Worm (Caenorhabditis elegans) whole organism, L4 larva: Measurements from ENCODE around the gene gcp-2.2.
A peak's percentile ranks its signal among the peaks of the same experiment; 100 is the strongest.

ENCODE experiments used
- F44E2.7 ChIP-seq: fragments of 200-800 bp; sonication (Bioruptor generic); IDR thresholded peaks from 2 replicates; pipeline ENCODE4 v2.1.2; 2022; ENCODE audit warnings: missing genetic modification characterization, missing compliant biosample characterization
- Y105C5A.15 ChIP-seq: fragments of 200-800 bp; sonication (Bioruptor generic); IDR thresholded peaks from 2 replicates; pipeline ENCODE4 v1.3.6; 2022; ENCODE audit warnings: missing genetic modification characterization, missing compliant biosample characterization
- Y75B8A.6 ChIP-seq: fragments of 200-800 bp; sonication (Bioruptor generic); IDR thresholded peaks from 2 replicates; pipeline ENCODE4 v1.3.6; 2022; ENCODE audit warnings: missing genetic modification reagents, missing genetic modification characterization, missing compliant biosample characterization
- aha-1 ChIP-seq: fragments of 150-350 bp; peaks from one replicate; lab custom pipeline; 2014; ENCODE audit warnings: missing biosample characterization, missing genetic modification characterization
- ceh-20 ChIP-seq: fragments of 200-800 bp; sonication (Bioruptor generic); IDR thresholded peaks from 2 replicates; pipeline ENCODE4 v1.3.6; 2022; ENCODE audit warnings: missing genetic modification reagents, missing genetic modification characterization, missing compliant biosample characterization
- ceh-32 ChIP-seq: sonication (generic microtip); optimal IDR thresholded peaks from 2 replicates; lab custom pipeline; 2016; ENCODE audit warnings: mild to moderate bottlenecking, missing genetic modification characterization, missing compliant biosample characterization; ENCODE audit not compliant: poor library complexity
- ceh-44 ChIP-seq: fragments of 200-800 bp; sonication (Bioruptor generic); IDR thresholded peaks from 2 replicates; pipeline ENCODE4 v1.3.6; 2022; ENCODE audit warnings: missing genetic modification reagents, missing genetic modification characterization, missing compliant biosample characterization
- ceh-82 ChIP-seq: sonication (generic microtip); optimal IDR thresholded peaks from 2 replicates; lab custom pipeline; 2017; ENCODE audit warnings: missing biosample characterization, missing genetic modification characterization
- ces-1 ChIP-seq: fragments of 150-350 bp; sonication (generic microtip); optimal IDR thresholded peaks from 4 replicates; lab custom pipeline; 2014; ENCODE audit warnings: missing biosample characterization, missing genetic modification reagents, missing genetic modification characterization
- cey-2 ChIP-seq: sonication (generic microtip); optimal IDR thresholded peaks from 3 replicates; lab custom pipeline; 2017; ENCODE audit warnings: missing genetic modification characterization, mild to moderate bottlenecking, missing compliant biosample characterization, antibody characterized with exemption, borderline replicate concordance; ENCODE audit not compliant: insufficient read depth
- daf-16 ChIP-seq, 3 experiments: sonication (generic microtip); optimal IDR thresholded peaks; 2 replicates each; lab custom pipeline; 2016 to 2017; ENCODE audit warnings: missing genetic modification characterization in 3 of 3, missing genetic modification reagents in 3 of 3, mild to moderate bottlenecking in 2 of 3, missing compliant biosample characterization in 2 of 3, missing biosample characterization in 1 of 3, moderate library complexity in 1 of 3
- dmd-6 ChIP-seq: fragments of 200-800 bp; sonication (Bioruptor generic); IDR thresholded peaks from 2 replicates; pipeline ENCODE4 v1.3.6; 2022; ENCODE audit warnings: missing genetic modification reagents, missing genetic modification characterization, missing compliant biosample characterization
- dmd-9 ChIP-seq: fragments of 200-800 bp; sonication (Bioruptor generic); IDR thresholded peaks from 2 replicates; pipeline ENCODE4 v1.3.6; 2022; ENCODE audit warnings: missing genetic modification reagents, missing genetic modification characterization, missing compliant biosample characterization
- dve-1 ChIP-seq: sonication (generic microtip); optimal IDR thresholded peaks from 2 replicates; lab custom pipeline; 2017; ENCODE audit warnings: antibody characterized with exemption, mild to moderate bottlenecking, missing genetic modification characterization, missing compliant biosample characterization; ENCODE audit not compliant: insufficient read depth
- hif-1 ChIP-seq, 2 experiments: sonication (generic microtip); optimal IDR thresholded peaks; 2 replicates each; lab custom pipeline; 2016 to 2017; ENCODE audit warnings: missing compliant biosample characterization in 2 of 2, missing genetic modification characterization in 2 of 2, missing genetic modification reagents in 2 of 2, missing genotype in 2 of 2, mild to moderate bottlenecking in 1 of 2
- hlh-11 ChIP-seq: fragments of 200-800 bp; sonication (Bioruptor generic); optimal IDR thresholded peaks from 2 replicates; lab custom pipeline; 2018; ENCODE audit warnings: mild to moderate bottlenecking, missing genetic modification characterization, missing compliant biosample characterization
- jun-1 ChIP-seq: fragments of 150-350 bp; optimal IDR thresholded peaks from 2 replicates; lab custom pipeline; 2014; ENCODE audit warnings: missing biosample characterization, missing genetic modification reagents, missing genetic modification characterization
- lim-7 ChIP-seq: fragments of 200-800 bp; sonication (Bioruptor generic); IDR thresholded peaks from 2 replicates; pipeline ENCODE4 v1.3.6; 2022; ENCODE audit warnings: missing genetic modification characterization, missing compliant biosample characterization
- lin-1 ChIP-seq: fragments of 200-800 bp; sonication (Bioruptor generic); IDR thresholded peaks from 2 replicates; pipeline ENCODE4 v1.3.6; 2022; ENCODE audit warnings: missing genetic modification reagents, missing genetic modification characterization, missing compliant biosample characterization
- lin-13 ChIP-seq: fragments of 150-350 bp; optimal IDR thresholded peaks from 2 replicates; lab custom pipeline; 2014; ENCODE audit warnings: missing biosample characterization, missing genetic modification reagents, missing genetic modification characterization
- lin-15B ChIP-seq: fragments of 150-350 bp; sonication (generic microtip); optimal IDR thresholded peaks from 3 replicates; lab custom pipeline; 2014; ENCODE audit warnings: missing biosample characterization, missing genetic modification characterization
- lin-39 ChIP-seq: fragments of 150-350 bp; optimal IDR thresholded peaks from 2 replicates; lab custom pipeline; 2014; ENCODE audit warnings: missing biosample characterization, missing genetic modification reagents, missing genetic modification characterization
- lir-3 ChIP-seq: sonication (generic microtip); optimal IDR thresholded peaks from 2 replicates; lab custom pipeline; 2016; ENCODE audit warnings: mild to moderate bottlenecking, missing genetic modification characterization, missing compliant biosample characterization
- lsy-2 ChIP-seq, 2 experiments: fragments of 150-350 bp in 1 of 2; sonication (generic microtip) in 1 of 2; optimal IDR thresholded peaks; 2 replicates each; lab custom pipeline; 2014 to 2017; ENCODE audit warnings: missing biosample characterization in 2 of 2, missing genetic modification characterization in 2 of 2
- madf-9 ChIP-seq: fragments of 200-800 bp; sonication (Bioruptor generic); conservative IDR thresholded peaks from 2 replicates; pipeline ENCODE4 v1.3.6; 2022; ENCODE audit warnings: missing genetic modification reagents, missing genetic modification characterization, missing compliant biosample characterization
- mdt-29 ChIP-seq: fragments of 200-800 bp; sonication (Bioruptor generic); IDR thresholded peaks from 2 replicates; pipeline ENCODE4 v1.3.6; 2022; ENCODE audit warnings: missing genetic modification reagents, missing genetic modification characterization, missing compliant biosample characterization
- mep-1 ChIP-seq: fragments of 150-350 bp; sonication (generic microtip); optimal IDR thresholded peaks from 3 replicates; lab custom pipeline; 2014; ENCODE audit warnings: missing biosample characterization, missing genetic modification characterization
- mes-2 ChIP-seq: sonication (generic microtip); optimal IDR thresholded peaks from 2 replicates; lab custom pipeline; 2016; ENCODE audit warnings: missing genotype, mild to moderate bottlenecking, missing genetic modification characterization, missing compliant biosample characterization; ENCODE audit not compliant: poor library complexity, severe bottlenecking
- mxl-2 ChIP-seq: fragments of 200-800 bp; sonication (Bioruptor generic); conservative IDR thresholded peaks from 2 replicates; pipeline ENCODE4 v1.3.6; 2022; ENCODE audit warnings: missing genetic modification reagents, missing genetic modification characterization, missing compliant biosample characterization
- mxl-3 ChIP-seq: fragments of 200-800 bp; sonication (Bioruptor generic); optimal IDR thresholded peaks from 2 replicates; lab custom pipeline; 2018; ENCODE audit warnings: mild to moderate bottlenecking, missing genetic modification characterization, missing compliant biosample characterization
- nhr-28 ChIP-seq: fragments of 150-350 bp; optimal IDR thresholded peaks from 2 replicates; lab custom pipeline; 2014; ENCODE audit warnings: missing biosample characterization, missing genetic modification characterization
- nhr-41 ChIP-seq: fragments of 200-800 bp; sonication (Bioruptor generic); IDR thresholded peaks from 2 replicates; pipeline ENCODE4 v1.3.6; 2022; ENCODE audit warnings: missing genetic modification reagents, missing genetic modification characterization, missing compliant biosample characterization
- nhr-48 ChIP-seq: sonication (generic microtip); optimal IDR thresholded peaks from 2 replicates; lab custom pipeline; 2016; ENCODE audit warnings: mild to moderate bottlenecking, missing genetic modification characterization, missing compliant biosample characterization
- nhr-76 ChIP-seq: fragments of 150-350 bp; optimal IDR thresholded peaks from 2 replicates; lab custom pipeline; 2014; ENCODE audit warnings: missing biosample characterization, missing genetic modification characterization
- pha-4 ChIP-seq, 2 experiments: fragments of 150-350 bp in 1 of 2; fragments of 200-800 bp in 1 of 2; sonication (Bioruptor generic) in 1 of 2; IDR thresholded peaks in 1 of 2; optimal IDR thresholded peaks in 1 of 2; 2 replicates each; pipeline versions ENCODE4 v1.3.6 to Lab custom; 2014 to 2022; ENCODE audit warnings: missing genetic modification characterization in 2 of 2, missing genetic modification reagents in 2 of 2, missing biosample characterization in 1 of 2, missing compliant biosample characterization in 1 of 2
- rbr-2 ChIP-seq: sonication (generic microtip); optimal IDR thresholded peaks from 2 replicates; lab custom pipeline; 2016; ENCODE audit warnings: missing genotype, missing genetic modification characterization, missing compliant biosample characterization
- saeg-2 ChIP-seq: fragments of 200-800 bp; sonication (Bioruptor generic); IDR thresholded peaks from 2 replicates; pipeline ENCODE4 v1.3.6; 2022; ENCODE audit warnings: missing genetic modification reagents, missing genetic modification characterization, missing compliant biosample characterization
- sdz-12 ChIP-seq: fragments of 200-800 bp; sonication (Bioruptor generic); optimal IDR thresholded peaks from 2 replicates; lab custom pipeline; 2018; ENCODE audit warnings: mild to moderate bottlenecking, missing genetic modification characterization, missing compliant biosample characterization
- skn-1 ChIP-seq: fragments of 150-350 bp; optimal IDR thresholded peaks from 2 replicates; lab custom pipeline; 2014; ENCODE audit warnings: missing biosample characterization, missing genetic modification characterization
- snpc-4 ChIP-seq: fragments of 150-350 bp; optimal IDR thresholded peaks from 2 replicates; lab custom pipeline; 2014; ENCODE audit warnings: missing biosample characterization, missing genetic modification characterization
- spr-3 ChIP-seq: fragments of 200-800 bp; sonication (Bioruptor generic); optimal IDR thresholded peaks from 2 replicates; lab custom pipeline; 2018; ENCODE audit warnings: mild to moderate bottlenecking, missing genetic modification characterization, missing compliant biosample characterization
- tag-97 ChIP-seq: fragments of 200-800 bp; sonication (Bioruptor generic); IDR thresholded peaks from 2 replicates; pipeline ENCODE4 v1.3.6; 2022; ENCODE audit warnings: missing genetic modification characterization, missing compliant biosample characterization
- unc-130 ChIP-seq: sonication (generic microtip); optimal IDR thresholded peaks from 2 replicates; lab custom pipeline; 2016; ENCODE audit warnings: missing genetic modification reagents, missing genetic modification characterization, missing compliant biosample characterization
- vab-7 ChIP-seq: fragments of 200-800 bp; sonication (Bioruptor generic); IDR thresholded peaks from 2 replicates; pipeline ENCODE4 v1.3.6; 2022; ENCODE audit warnings: missing genetic modification reagents, missing genetic modification characterization, missing compliant biosample characterization
- zag-1 ChIP-seq: fragments of 150-350 bp; optimal IDR thresholded peaks from 2 replicates; lab custom pipeline; 2014; ENCODE audit warnings: missing biosample characterization, missing genetic modification characterization
- ztf-7 ChIP-seq: fragments of 150-350 bp; optimal IDR thresholded peaks from 2 replicates; lab custom pipeline; 2014; ENCODE audit warnings: missing biosample characterization, missing genetic modification characterization

gcp-2.2 gene

DNA sequence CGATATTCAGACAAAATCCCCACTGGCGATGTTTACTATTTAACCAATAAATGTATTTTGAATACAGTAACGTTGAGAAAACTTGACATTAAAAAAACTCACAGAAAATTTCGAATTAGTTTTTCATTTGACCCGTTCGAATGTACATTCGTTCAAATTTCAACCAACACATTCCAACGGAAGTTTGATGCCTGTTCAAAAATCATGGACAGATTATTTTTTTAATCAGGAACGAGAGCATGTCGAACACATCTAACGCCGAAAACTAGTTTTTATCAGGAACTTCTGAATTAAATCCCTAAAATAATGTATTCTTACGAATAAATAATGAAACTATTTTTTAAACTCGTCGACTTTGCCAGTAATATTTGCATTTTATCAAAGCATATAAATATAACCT, 4.2 kb downstream of the gcp-2.2 start:
- TF ChIP-seq aha-1 (tag; lab: Kevin White, UChicago) (peak; percentile 90), nhr-28 (tag; lab: Kevin White, UChicago) (no peak)

DNA sequence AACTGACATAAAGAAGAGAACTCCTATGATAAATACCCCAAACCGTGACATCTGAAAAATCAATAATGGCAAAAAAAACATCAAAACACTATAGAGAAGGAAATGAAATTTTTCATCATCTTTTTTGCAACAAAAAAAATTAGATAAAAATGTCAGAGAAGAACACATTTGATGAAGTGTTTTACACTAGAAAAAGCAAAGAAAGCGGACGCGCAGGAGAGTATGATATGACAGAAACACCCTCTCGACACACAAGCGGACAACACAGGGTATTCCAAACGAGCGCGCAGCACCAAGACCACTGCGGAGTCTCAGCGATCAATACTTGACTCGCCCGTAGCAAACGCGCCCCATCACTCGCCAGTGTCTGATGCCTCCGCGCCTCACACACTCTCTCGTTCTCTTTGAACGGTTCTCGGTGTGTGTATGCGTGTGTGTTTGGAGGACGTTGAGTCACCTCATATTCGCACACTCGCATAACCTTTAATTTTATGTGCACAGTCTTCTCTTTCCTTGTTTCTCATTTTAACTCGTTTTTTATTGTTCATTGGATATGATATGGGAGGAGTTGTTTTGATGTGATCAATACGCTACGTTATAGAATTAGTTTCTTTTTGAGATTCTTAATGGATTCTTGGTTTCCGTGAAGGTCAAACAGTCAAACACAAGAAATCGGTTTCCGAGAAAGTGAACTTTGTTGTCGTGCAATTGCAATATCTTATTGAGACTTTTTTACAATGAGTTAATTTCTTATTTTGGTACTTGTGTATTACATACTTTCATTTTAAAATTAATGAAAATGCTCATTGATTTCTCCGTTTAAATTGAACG, 9.1 kb downstream of the gcp-2.2 start, which contains the start of gene selt-1.1:
selt-1.1 (minus strand) TSS at position 51 of the 831 bp plus-strand sequence.
- no peak for TF ChIP-seq nhr-41 (GFP tag; lab: Robert Waterston, UW)
- 0 out of 2 replicates have a peak, but pooled peaks have one; percentile 52 for TF ChIP-seq madf-9 (GFP tag; lab: Robert Waterston, UW)
- TF ChIP-seq unc-130 (GFP tag; lab: Kevin White, UChicago): no peak
- TF ChIP-seq F44E2.7: no peak
- peak; percentile 83 for TF ChIP-seq dve-1 (tag; lab: Kevin White, UChicago)
- TF ChIP-seq ztf-7 (tag; lab: Kevin White, UChicago): peak; percentile 39
- peak in 1 of 2 experiments; percentile 52 for TF ChIP-seq hif-1 (tag; optimal IDR thresholded peaks at IDR 0.05; lab: Kevin White, UChicago)
- TF ChIP-seq ceh-32: no peak
- no peak for TF ChIP-seq vab-7 (GFP tag; lab: Robert Waterston, UW)
- TF ChIP-seq lin-39 (tag; lab: Kevin White, UChicago): no peak
- no peak for TF ChIP-seq skn-1 (tag; lab: Kevin White, UChicago)
- no peak for TF ChIP-seq nhr-76 (tag; lab: Kevin White, UChicago)
- no peak for TF ChIP-seq ceh-44 (GFP tag; lab: Robert Waterston, UW)
- TF ChIP-seq hlh-11 (tag; lab: Kevin White, UChicago): peak; percentile 86
- peak; percentile 36; the same call in 1 of the 2 replicates for TF ChIP-seq lin-1
- TF ChIP-seq zag-1 (tag; lab: Kevin White, UChicago): no peak
- peak; percentile 68 for TF ChIP-seq lin-13 (GFP tag; lab: Kevin White, UChicago)
- no peak for TF ChIP-seq snpc-4 (tag; lab: Kevin White, UChicago)
- peak; percentile 77 for TF ChIP-seq mxl-3
- TF ChIP-seq lin-15B (tag; lab: Kevin White, UChicago): no peak
- peak; percentile 43 for TF ChIP-seq nhr-48 (tag; lab: Kevin White, UChicago)
- TF ChIP-seq ceh-20 (GFP tag; lab: Robert Waterston, UW): 0 out of 2 replicates have a peak, but pooled peaks have one; percentile 32
- TF ChIP-seq saeg-2 (GFP tag; lab: Robert Waterston, UW): no peak
- TF ChIP-seq mes-2 (tag; lab: Kevin White, UChicago): peak; percentile 73
- TF ChIP-seq sdz-12: no peak
- no peak for TF ChIP-seq ces-1
- TF ChIP-seq mxl-2: no peak
- TF ChIP-seq ceh-82 (tag; lab: Kevin White, UChicago): no peak
- TF ChIP-seq lim-7: no peak
- peak; percentile 84 for TF ChIP-seq mep-1
- no peak for TF ChIP-seq daf-16 (GFP tag; optimal IDR thresholded peaks at IDR 0.05; lab: Kevin White, UChicago)
- peak; percentile 73 for TF ChIP-seq daf-16 (tag; optimal IDR thresholded peaks at IDR 0.05; lab: Kevin White, UChicago)
- no peak for TF ChIP-seq Y75B8A.6 (GFP tag; lab: Robert Waterston, UW)
- TF ChIP-seq spr-3 (GFP tag; lab: Kevin White, UChicago): no peak
- peak in 1 of 2 experiments; percentile 33 for TF ChIP-seq lsy-2 (tag; optimal IDR thresholded peaks at IDR 0.05; lab: Kevin White, UChicago)
- peak; percentile 75 for TF ChIP-seq dmd-6
- TF ChIP-seq pha-4 (GFP tag; IDR thresholded peaks at IDR 0.05; lab: Robert Waterston, UW): no peak
- TF ChIP-seq pha-4 (tag; optimal IDR thresholded peaks at IDR 0.05; lab: Kevin White, UChicago): no peak
- no peak for TF ChIP-seq jun-1 (tag; lab: Kevin White, UChicago)
- TF ChIP-seq rbr-2 (tag; lab: Kevin White, UChicago): peak; percentile 67
- no peak for TF ChIP-seq cey-2
- 0 out of 2 replicates have a peak, but pooled peaks have one; percentile 19 for TF ChIP-seq dmd-9 (GFP tag; lab: Robert Waterston, UW)
- no peak for TF ChIP-seq Y105C5A.15 (GFP tag; lab: Robert Waterston, UW)
- no peak for TF ChIP-seq lir-3 (tag; lab: Kevin White, UChicago)
- no peak for TF ChIP-seq mdt-29 (GFP tag; lab: Robert Waterston, UW)
- no peak for TF ChIP-seq tag-97 (GFP tag; lab: Robert Waterston, UW)
